Fruit fly (Drosophila melanogaster) whole organism, embryonic: Measurements from ENCODE around the gene CG15773.

Experiments
- Adf1 ChIP-seq: fragments of 200-800 bp; sonication (Bioruptor generic); IDR thresholded peaks from 2 replicates; pipeline ENCODE4 v1.3.6; 2022; ENCODE audit warnings: missing biosample characterization, missing genetic modification characterization
- B-H2 ChIP-seq: fragments of 200-800 bp; sonication (Bioruptor generic); optimal IDR thresholded peaks from 2 replicates; lab custom pipeline; 2018; ENCODE audit warnings: missing biosample characterization, mild to moderate bottlenecking, missing genetic modification characterization
- CG10321 ChIP-seq: fragments of 200-800 bp; sonication (Bioruptor generic); IDR thresholded peaks from 2 replicates; pipeline ENCODE4 v1.3.6; 2022; ENCODE audit warnings: missing biosample characterization, missing genetic modification characterization
- CG10654 ChIP-seq: fragments of 200-800 bp; sonication (Bioruptor generic); optimal IDR thresholded peaks from 2 replicates; lab custom pipeline; 2016; ENCODE audit warnings: missing biosample characterization, missing genetic modification characterization
- CG12219 ChIP-seq: fragments of 200-800 bp; sonication (Bioruptor generic); optimal IDR thresholded peaks from 3 replicates; lab custom pipeline; 2018; ENCODE audit warnings: missing biosample characterization, mild to moderate bottlenecking, missing genetic modification characterization
- CG13287 ChIP-seq: fragments of 200-800 bp; sonication (Bioruptor generic); IDR thresholded peaks from 2 replicates; pipeline ENCODE4 v1.3.6; 2022; ENCODE audit warnings: missing biosample characterization, missing genetic modification characterization; ENCODE audit not compliant: partially characterized antibody
- CG13775 ChIP-seq: fragments of 200-800 bp; sonication (Bioruptor generic); optimal IDR thresholded peaks from 3 replicates; lab custom pipeline; 2017; ENCODE audit warnings: missing biosample characterization, mild to moderate bottlenecking, missing genetic modification characterization
- CG14860 ChIP-seq: fragments of 200-800 bp; sonication (Bioruptor generic); IDR thresholded peaks from 3 replicates; pipeline ENCODE4 v1.3.6; 2022; ENCODE audit warnings: missing biosample characterization, missing genetic modification characterization; ENCODE audit not compliant: partially characterized antibody
- CG15011 ChIP-seq: fragments of 200-800 bp; sonication (Bioruptor generic); optimal IDR thresholded peaks from 3 replicates; lab custom pipeline; 2018; ENCODE audit warnings: missing biosample characterization, mild to moderate bottlenecking, missing genetic modification characterization
- CG15479 ChIP-seq: fragments of 200-800 bp; sonication (Bioruptor generic); optimal IDR thresholded peaks from 3 replicates; lab custom pipeline; 2019; ENCODE audit warnings: missing biosample characterization, mild to moderate bottlenecking, missing genetic modification characterization, moderate library complexity
- CG15696 ChIP-seq: fragments of 200-800 bp; sonication (Bioruptor generic); optimal IDR thresholded peaks from 2 replicates; lab custom pipeline; 2019; ENCODE audit warnings: missing biosample characterization, mild to moderate bottlenecking, missing genetic modification characterization, moderate library complexity
- CG16813 ChIP-seq: fragments of 200-800 bp; sonication (Bioruptor generic); IDR thresholded peaks from 3 replicates; pipeline ENCODE4 v1.3.6; 2022; ENCODE audit warnings: missing biosample characterization, missing genetic modification characterization; ENCODE audit not compliant: partially characterized antibody
- CG17912 ChIP-seq: fragments of 200-800 bp; sonication (Bioruptor generic); optimal IDR thresholded peaks from 2 replicates; lab custom pipeline; 2018; ENCODE audit warnings: missing biosample characterization, mild to moderate bottlenecking, missing genetic modification characterization
- CG6683 ChIP-seq: fragments of 200-800 bp; sonication (Bioruptor generic); optimal IDR thresholded peaks from 2 replicates; lab custom pipeline; 2017; ENCODE audit warnings: missing biosample characterization, mild to moderate bottlenecking, missing genetic modification characterization, missing genetic modification reagents
- CG8388 ChIP-seq: fragments of 200-800 bp; sonication (Bioruptor generic); optimal IDR thresholded peaks from 2 replicates; lab custom pipeline; 2019; ENCODE audit warnings: missing biosample characterization, mild to moderate bottlenecking, missing genetic modification characterization, moderate library complexity
- CG8478 ChIP-seq: fragments of >200 bp; optimal IDR thresholded peaks from 2 replicates; lab custom pipeline; 2018
- CG9437 ChIP-seq: fragments of 200-800 bp; sonication (Bioruptor generic); optimal IDR thresholded peaks from 2 replicates; lab custom pipeline; 2018; ENCODE audit warnings: missing biosample characterization, mild to moderate bottlenecking, missing genetic modification characterization
- CG9797 ChIP-seq: fragments of 200-800 bp; sonication (Bioruptor generic); optimal IDR thresholded peaks from 3 replicates; lab custom pipeline; 2018; ENCODE audit warnings: missing biosample characterization, mild to moderate bottlenecking, missing genetic modification characterization
- H15 ChIP-seq: fragments of 200-800 bp; sonication (Bioruptor generic); IDR thresholded peaks from 3 replicates; pipeline ENCODE4 v1.3.6; 2022; ENCODE audit warnings: missing biosample characterization, missing genetic modification characterization
- Hr3 ChIP-seq: fragments of 200-800 bp; sonication (Bioruptor generic); optimal IDR thresholded peaks from 3 replicates; lab custom pipeline; 2016; ENCODE audit warnings: missing biosample characterization, missing genetic modification characterization
- Med ChIP-seq: fragments of 200-800 bp; sonication (Bioruptor generic); peaks from one replicate; lab custom pipeline; 2016; ENCODE audit warnings: missing biosample characterization, missing genetic modification characterization, mild to moderate bottlenecking, inconsistent platforms, moderate library complexity
- Mes4 ChIP-seq: fragments of 200-800 bp; sonication (Bioruptor generic); optimal IDR thresholded peaks from 2 replicates; lab custom pipeline; 2016; ENCODE audit warnings: missing biosample characterization, missing genetic modification characterization
- Nf-YA ChIP-seq: fragments of 200-800 bp; sonication (Bioruptor generic); IDR thresholded peaks from 2 replicates; pipeline ENCODE4 v1.3.6; 2022; ENCODE audit warnings: missing biosample characterization, missing genetic modification characterization
- Oaz ChIP-seq: fragments of 200-800 bp; sonication (Bioruptor generic); IDR thresholded peaks from 2 replicates; pipeline ENCODE4 v1.3.6; 2022; ENCODE audit warnings: missing biosample characterization, missing genetic modification characterization
- Scr ChIP-seq: fragments of 200-800 bp; sonication (Bioruptor generic); IDR thresholded peaks from 2 replicates; pipeline ENCODE4 v1.3.6; 2022; ENCODE audit warnings: missing biosample characterization, missing genetic modification characterization; ENCODE audit not compliant: partially characterized antibody
- Xrp1 ChIP-seq: fragments of 200-800 bp; sonication (Bioruptor generic); IDR thresholded peaks from 2 replicates; pipeline ENCODE4 v1.3.6; 2022; ENCODE audit warnings: missing biosample characterization, missing genetic modification characterization
- al ChIP-seq: fragments of 200-800 bp; sonication (Bioruptor generic); IDR thresholded peaks from 2 replicates; pipeline ENCODE4 v1.3.6; 2022; ENCODE audit warnings: missing biosample characterization, missing genetic modification characterization
- ato ChIP-seq: fragments of 200-800 bp; sonication (Bioruptor generic); IDR thresholded peaks from 2 replicates; pipeline ENCODE4 v1.3.6; 2022; ENCODE audit warnings: missing biosample characterization, missing genetic modification characterization; ENCODE audit not compliant: partially characterized antibody
- az2 ChIP-seq: fragments of 200-800 bp; sonication (Bioruptor generic); optimal IDR thresholded peaks from 3 replicates; lab custom pipeline; 2016; ENCODE audit warnings: missing biosample characterization, missing genetic modification characterization
- bab2 ChIP-seq: fragments of 200-800 bp; sonication (Bioruptor generic); optimal IDR thresholded peaks from 2 replicates; lab custom pipeline; 2016; ENCODE audit warnings: missing biosample characterization, missing genetic modification characterization
- bcd ChIP-seq: fragments of 200-800 bp; sonication (Bioruptor generic); optimal IDR thresholded peaks from 2 replicates; lab custom pipeline; 2017; ENCODE audit warnings: missing biosample characterization, mild to moderate bottlenecking, missing genetic modification characterization
- bowl ChIP-seq: fragments of 200-800 bp; sonication (Bioruptor generic); IDR thresholded peaks from 2 replicates; pipeline ENCODE4 v1.3.6; 2022; ENCODE audit warnings: missing biosample characterization, missing genetic modification characterization
- bsh ChIP-seq, 2 experiments: fragments of 200-800 bp; sonication (Bioruptor generic); optimal IDR thresholded peaks; 2 replicates each; lab custom pipeline; 2017 to 2018; ENCODE audit warnings: mild to moderate bottlenecking in 2 of 2, missing biosample characterization in 2 of 2, missing genetic modification characterization in 2 of 2, moderate library complexity in 1 of 2
- chif ChIP-seq, 2 experiments: fragments of 200-800 bp; sonication (Bioruptor generic); optimal IDR thresholded peaks; 3 replicates each; lab custom pipeline; 2016; ENCODE audit warnings: missing biosample characterization in 2 of 2, missing genetic modification characterization in 2 of 2
- chinmo ChIP-seq: fragments of 200-800 bp; sonication (Bioruptor generic); IDR thresholded peaks from 4 replicates; pipeline ENCODE4 v1.3.6; 2022; ENCODE audit warnings: missing biosample characterization, missing genetic modification characterization; ENCODE audit not compliant: partially characterized antibody
- chm ChIP-seq: fragments of 200-800 bp; sonication (Bioruptor generic); IDR thresholded peaks from 2 replicates; pipeline ENCODE4 v1.3.6; 2022; ENCODE audit warnings: missing biosample characterization, missing genetic modification characterization
- eyg ChIP-seq: fragments of 200-800 bp; sonication (Bioruptor generic); optimal IDR thresholded peaks from 3 replicates; lab custom pipeline; 2016; ENCODE audit warnings: missing biosample characterization, missing genetic modification characterization
- her ChIP-seq: fragments of 200-800 bp; sonication (Bioruptor generic); optimal IDR thresholded peaks from 2 replicates; lab custom pipeline; 2016; ENCODE audit warnings: missing biosample characterization, missing genetic modification characterization
- jigr1 ChIP-seq: fragments of 200-800 bp; sonication (Bioruptor generic); IDR thresholded peaks from 3 replicates; pipeline ENCODE4 v1.3.6; 2022; ENCODE audit warnings: missing biosample characterization, missing genetic modification characterization
- kah ChIP-seq: fragments of 200-800 bp; sonication (Bioruptor generic); optimal IDR thresholded peaks from 2 replicates; lab custom pipeline; 2018; ENCODE audit warnings: missing biosample characterization, mild to moderate bottlenecking, missing genetic modification characterization
- kay ChIP-seq: fragments of 200-800 bp; sonication (Bioruptor generic); optimal IDR thresholded peaks from 2 replicates; lab custom pipeline; 2016; ENCODE audit warnings: missing biosample characterization, missing genetic modification characterization
- nerfin-1 ChIP-seq: fragments of 200-800 bp; sonication (Bioruptor generic); optimal IDR thresholded peaks from 3 replicates; lab custom pipeline; 2019; ENCODE audit warnings: missing biosample characterization, mild to moderate bottlenecking, missing genetic modification characterization, moderate library complexity
- odd ChIP-seq: fragments of 200-800 bp; sonication (Bioruptor generic); optimal IDR thresholded peaks from 2 replicates; lab custom pipeline; 2017; ENCODE audit warnings: missing biosample characterization, mild to moderate bottlenecking, missing genetic modification characterization
- phol ChIP-seq: fragments of 200-800 bp; sonication (Bioruptor generic); optimal IDR thresholded peaks from 3 replicates; lab custom pipeline; 2018; ENCODE audit warnings: missing biosample characterization, mild to moderate bottlenecking, missing genetic modification characterization, moderate library complexity
- repo ChIP-seq: fragments of 200-800 bp; sonication (Bioruptor generic); optimal IDR thresholded peaks from 2 replicates; lab custom pipeline; 2016; ENCODE audit warnings: missing biosample characterization, missing genetic modification characterization
- row ChIP-seq: fragments of 200-800 bp; sonication (Bioruptor generic); IDR thresholded peaks from 3 replicates; pipeline ENCODE4 v1.3.6; 2022; ENCODE audit warnings: missing biosample characterization, missing genetic modification characterization
- sd ChIP-seq: fragments of 200-800 bp; sonication (Bioruptor generic); optimal IDR thresholded peaks from 3 replicates; lab custom pipeline; 2018; ENCODE audit warnings: missing biosample characterization, mild to moderate bottlenecking, missing genetic modification characterization, moderate library complexity
- tx ChIP-seq: fragments of 200-800 bp; sonication (Bioruptor generic); optimal IDR thresholded peaks from 2 replicates; lab custom pipeline; 2016; ENCODE audit warnings: missing biosample characterization, missing genetic modification characterization
- vnd ChIP-seq: fragments of 200-800 bp; sonication (Bioruptor generic); IDR thresholded peaks from 3 replicates; pipeline ENCODE4 v1.3.6; 2022; ENCODE audit warnings: missing biosample characterization, missing genetic modification characterization; ENCODE audit not compliant: partially characterized antibody

The CG15773 gene

DNA sequence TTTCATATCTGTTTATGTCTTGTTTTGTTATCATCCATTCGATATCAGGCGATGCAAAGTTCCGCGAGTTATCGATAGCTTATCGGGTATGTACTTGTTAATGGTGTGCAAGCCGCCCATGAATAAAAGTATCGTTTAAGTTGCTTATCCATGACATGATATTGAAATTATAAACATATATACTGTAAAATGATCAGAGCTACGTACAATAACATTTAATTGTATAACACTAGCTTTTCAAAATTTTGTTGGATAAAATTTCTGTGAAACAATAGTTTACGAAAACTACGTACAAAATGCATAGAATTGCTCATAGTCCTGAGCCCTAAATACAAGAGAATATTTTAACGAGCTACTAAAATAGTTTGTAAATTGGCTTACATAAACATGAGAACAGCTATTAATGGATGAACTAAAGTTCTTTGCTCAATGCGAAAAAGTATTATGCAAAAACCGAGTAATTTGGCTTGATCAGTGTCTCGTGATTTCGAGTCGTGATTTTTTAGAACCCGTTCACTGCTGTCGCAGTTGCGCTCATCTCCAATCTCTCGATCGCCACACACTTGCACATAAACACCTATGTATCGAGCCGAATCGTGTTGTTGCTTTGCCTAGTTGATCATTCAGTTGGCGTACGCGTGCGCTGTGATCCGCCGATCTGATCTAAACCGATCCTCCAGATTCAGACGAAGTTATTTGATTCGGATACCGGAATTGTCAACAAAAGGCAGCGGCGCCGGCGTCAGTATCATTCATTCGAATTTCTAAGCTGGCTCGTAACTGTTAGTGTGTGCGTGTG is 42.9 kb upstream of the CG15773 start, which contains the start of the genes PGAP1 and cv (continued):
- TF ChIP-seq Oaz (GFP tag; lab: Robert Waterston, UW), result no peak
- no peak for TF ChIP-seq odd (GFP tag; lab: Kevin White, UChicago)
- TF ChIP-seq Xrp1 (GFP tag; lab: Robert Waterston, UW), result 0 out of 2 replicates have a peak, but pooled peaks have one; percentile 8
- TF ChIP-seq chif (GFP tag; optimal IDR thresholded peaks at IDR 0.05; lab: Kevin White, UChicago), result peak in 1 of 2 experiments; percentile 29
- TF ChIP-seq CG17912 (GFP tag; lab: Kevin White, UChicago), result no peak
- no peak for TF ChIP-seq B-H2 (GFP tag; lab: Kevin White, UChicago)
- peak; percentile 27 for TF ChIP-seq CG13775 (GFP tag; lab: Kevin White, UChicago)
- TF ChIP-seq Mes4, result no peak
- no peak for TF ChIP-seq chm (GFP tag; lab: Robert Waterston, UW)
- TF ChIP-seq CG6683 (GFP tag; lab: Kevin White, UChicago), result no peak
- TF ChIP-seq vnd (GFP tag; lab: Robert Waterston, UW), result peak; percentile 67
- no peak for TF ChIP-seq Nf-YA
- peak; percentile 43 for TF ChIP-seq CG9437
- TF ChIP-seq eyg (GFP tag; lab: Kevin White, UChicago), result no peak
- no peak for TF ChIP-seq bcd (GFP tag; lab: Kevin White, UChicago)
- no peak for TF ChIP-seq CG9797
- TF ChIP-seq Med, result peak; percentile 76
- peak; percentile 70; the same call in 2 of the 3 replicates for TF ChIP-seq CG14860 (GFP tag; lab: Robert Waterston, UW)
- TF ChIP-seq kay (GFP tag; lab: Kevin White, UChicago), result peak; percentile 25
- peak; percentile 79 for TF ChIP-seq Scr
- TF ChIP-seq CG16813 (GFP tag; lab: Robert Waterston, UW), result peak; percentile 71
- no peak for TF ChIP-seq Adf1
- TF ChIP-seq chinmo (GFP tag; lab: Robert Waterston, UW), result peak; percentile 70; the same call in 1 of the 4 replicates
- peak in 1 of 2 experiments; percentile 0 for TF ChIP-seq bsh (GFP tag; optimal IDR thresholded peaks at IDR 0.05; lab: Kevin White, UChicago)
- TF ChIP-seq CG13287 (GFP tag; lab: Robert Waterston, UW), result peak; percentile 80
- TF ChIP-seq CG15479 (GFP tag; lab: Kevin White, UChicago), result peak; percentile 81
- no peak for TF ChIP-seq bab2 (GFP tag; lab: Kevin White, UChicago)
- TF ChIP-seq CG8478 (lab: Kevin White, UChicago), result peak; percentile 76
- peak; percentile 30 for TF ChIP-seq az2
- TF ChIP-seq al (GFP tag; lab: Robert Waterston, UW), result 0 out of 2 replicates have a peak, but pooled peaks have one; percentile 9
- TF ChIP-seq phol (tag; lab: Kevin White, UChicago), result peak; percentile 45
- TF ChIP-seq CG15696, result no peak
- TF ChIP-seq CG10321 (GFP tag; lab: Robert Waterston, UW), result no peak
- no peak for TF ChIP-seq H15 (GFP tag; lab: Robert Waterston, UW)
- peak; percentile 79 for TF ChIP-seq ato (GFP tag; lab: Robert Waterston, UW)
- no peak for TF ChIP-seq CG8388 (GFP tag; lab: Kevin White, UChicago)
- TF ChIP-seq kah (GFP tag; lab: Kevin White, UChicago), result no peak
- TF ChIP-seq CG12219 (GFP tag; lab: Kevin White, UChicago), result no peak
- no peak for TF ChIP-seq CG15011 (GFP tag; lab: Kevin White, UChicago)
- no peak for TF ChIP-seq bowl (GFP tag; lab: Robert Waterston, UW)
- no peak for TF ChIP-seq tx (GFP tag; lab: Kevin White, UChicago)
- TF ChIP-seq CG10654 (GFP tag; lab: Kevin White, UChicago), result peak; percentile 11
- no peak for TF ChIP-seq nerfin-1 (tag; lab: Kevin White, UChicago)
- no peak for TF ChIP-seq jigr1 (GFP tag; lab: Robert Waterston, UW)
- TF ChIP-seq row (GFP tag; lab: Robert Waterston, UW), result peak; percentile 75
- TF ChIP-seq repo (GFP tag; lab: Kevin White, UChicago), result no peak
- peak; percentile 19 for TF ChIP-seq Hr3 (GFP tag; lab: Kevin White, UChicago)
- TF ChIP-seq sd (tag; lab: Kevin White, UChicago), result peak; percentile 26
- TF ChIP-seq her (GFP tag; lab: Kevin White, UChicago), result no peak
